Worm (Caenorhabditis elegans): ENCODE measurements around the gene T04A8.18.

ce11 chrIII:4706678-4707077 lies 2.3 kb upstream of the T04A8.18 start, which contains the start of gene T04A8.13:
- no peak for TF ChIP-seq ceh-82 (tag; optimal IDR thresholded peaks at IDR 0.05)
- TF ChIP-seq nhr-11 (tag; optimal IDR thresholded peaks at IDR 0.05): no peak
- no peak for TF ChIP-seq lin-11 (tag; optimal IDR thresholded peaks at IDR 0.05)
- no peak for TF ChIP-seq gmeb-1 (tag; optimal IDR thresholded peaks at IDR 0.05)
- TF ChIP-seq ztf-11 (tag; optimal IDR thresholded peaks at IDR 0.05): no peak
- TF ChIP-seq nhr-237 (tag; optimal IDR thresholded peaks at IDR 0.05): no peak
